Fruit fly (Drosophila melanogaster): ENCODE measurements around the gene Naglu.

The Naglu gene

dm6 chr2L:8416350-8417046 lies 4.8 kb upstream of the Naglu start (continued):
- TF ChIP-seq CG12659 (GFP tag; optimal IDR thresholded peaks at IDR 0.05) (no peak), CG8478 (optimal IDR thresholded peaks at IDR 0.05) (no peak), CG16815 (GFP tag; optimal IDR thresholded peaks at IDR 0.05) (no peak), Hey (tag; optimal IDR thresholded peaks at IDR 0.05) (no peak), btn (GFP tag; optimal IDR thresholded peaks at IDR 0.05) (peak; percentile 29), bbx (GFP tag; IDR thresholded peaks at IDR 0.05; ENCODE audit: partially characterized antibody) (no peak), CG7963 (GFP tag; IDR thresholded peaks at IDR 0.05; ENCODE audit: partially characterized antibody) (no peak), C15 (GFP tag; IDR thresholded peaks at IDR 0.05) (no peak), HLHmδ (GFP tag; optimal IDR thresholded peaks at IDR 0.05) (peak; percentile 58), Bgb (GFP tag; IDR thresholded peaks at IDR 0.05; ENCODE audit: partially characterized antibody) (no peak), tx (GFP tag; optimal IDR thresholded peaks at IDR 0.05) (no peak), dati (GFP tag; IDR thresholded peaks at IDR 0.05) (no peak), Xrp1 (GFP tag; IDR thresholded peaks at IDR 0.05) (peak; percentile 36; the same call in 1 of the 2 replicates), crol (GFP tag; IDR thresholded peaks at IDR 0.05) (no peak; the same call in 1 of the 2 replicates), ems (GFP tag; optimal IDR thresholded peaks at IDR 0.05) (no peak), CG14965 (GFP tag; optimal IDR thresholded peaks at IDR 0.05; ENCODE audit: borderline replicate concordance) (no peak), CG5245 (GFP tag; optimal IDR thresholded peaks at IDR 0.05) (peak; percentile 36), CG17359 (tag; optimal IDR thresholded peaks at IDR 0.05) (no peak), cad (GFP tag; optimal IDR thresholded peaks at IDR 0.05) (no peak), gcm2 (GFP tag; optimal IDR thresholded peaks at IDR 0.05) (no peak), Bdp1 (GFP tag; optimal IDR thresholded peaks at IDR 0.05) (no peak), CG9727 (GFP tag; optimal IDR thresholded peaks at IDR 0.05) (peak; percentile 22), Drgx (GFP tag; IDR thresholded peaks at IDR 0.05) (no peak; the same call in 1 of the 2 replicates), zen2 (GFP tag; IDR thresholded peaks at IDR 0.05; ENCODE audit: partially characterized antibody) (no peak), Rx (GFP tag; IDR thresholded peaks at IDR 0.05) (no peak), z (GFP tag; IDR thresholded peaks at IDR 0.05) (peak; percentile 70; the same call in 2 of the 3 replicates), ken (GFP tag; IDR thresholded peaks at IDR 0.05) (no peak), danr (GFP tag; IDR thresholded peaks at IDR 0.05) (no peak), CG1602 (GFP tag; optimal IDR thresholded peaks at IDR 0.05) (no peak), Spps (tag; optimal IDR thresholded peaks at IDR 0.05) (no peak), wek (GFP tag; optimal IDR thresholded peaks at IDR 0.05) (peak; percentile 36), CG10462 (GFP tag; optimal IDR thresholded peaks at IDR 0.05) (no peak), exex (tag; optimal IDR thresholded peaks at IDR 0.05) (no peak), HLH54F (GFP tag; optimal IDR thresholded peaks at IDR 0.05) (no peak), CG5953 (GFP tag; IDR thresholded peaks at IDR 0.05) (no peak), CG2889 (GFP tag; IDR thresholded peaks at IDR 0.05) (peak; percentile 78), hth (optimal IDR thresholded peaks at IDR 0.05) (no peak), CG18011 (GFP tag; optimal IDR thresholded peaks at IDR 0.05) (no peak), fru (optimal IDR thresholded peaks at IDR 0.05) (peak; percentile 57), crc (GFP tag; optimal IDR thresholded peaks at IDR 0.05) (no peak), CG17912 (GFP tag; optimal IDR thresholded peaks at IDR 0.05) (no peak), CG6683 (GFP tag; optimal IDR thresholded peaks at IDR 0.05) (no peak), az2 (GFP tag; optimal IDR thresholded peaks at IDR 0.05) (no peak), sima (GFP tag; optimal IDR thresholded peaks at IDR 0.05) (no peak), CG4282 (GFP tag; optimal IDR thresholded peaks at IDR 0.05) (no peak), corto (GFP tag; optimal IDR thresholded peaks at IDR 0.05) (peak; percentile 21), CG4404 (GFP tag; IDR thresholded peaks at IDR 0.05) (no peak), Ssrp (tag; optimal IDR thresholded peaks at IDR 0.05) (no peak), CG6791 (GFP tag; IDR thresholded peaks at IDR 0.05; ENCODE audit: partially characterized antibody) (no peak), Atf6 (GFP tag; IDR thresholded peaks at IDR 0.05) (peak; percentile 58; the same call in 1 of the 2 replicates), CG10543 (GFP tag; optimal IDR thresholded peaks at IDR 0.05) (peak; percentile 26)

All from whole organism, embryonic.